Worm (Caenorhabditis elegans): ENCODE measurements around the gene C18D4.4.

C18D4.4 gene

ce11 chrV:17531410-17531809 is at the start of gene C18D4.4:
Gene C18D4.4 (minus strand): TSS chrV:17531510.
- TF ChIP-seq B0310.2 (tag; optimal IDR thresholded peaks at IDR 0.05) = no peak
- TF ChIP-seq sea-1 (GFP tag; conservative IDR thresholded peaks at IDR 0.05) = no peak
- no peak for TF ChIP-seq hnd-1 (tag; optimal IDR thresholded peaks at IDR 0.05)
- TF ChIP-seq aly-1 (tag; optimal IDR thresholded peaks at IDR 0.05) = no peak
- no peak for TF ChIP-seq tra-4 (tag; optimal IDR thresholded peaks at IDR 0.05)
- TF ChIP-seq hmbx-1 (tag; optimal IDR thresholded peaks at IDR 0.05) = no peak
- no peak for TF ChIP-seq scrt-1 (GFP tag; IDR thresholded peaks at IDR 0.05)
- TF ChIP-seq ceh-13 (GFP tag; optimal IDR thresholded peaks at IDR 0.05) = no peak
- TF ChIP-seq F13C5.2 (tag; optimal IDR thresholded peaks at IDR 0.05) = no peak
- TF ChIP-seq ama-1 (optimal IDR thresholded peaks at IDR 0.05) = no peak
- no peak for TF ChIP-seq tbx-11 (GFP tag; IDR thresholded peaks at IDR 0.05)
- TF ChIP-seq tbx-37 (GFP tag; conservative IDR thresholded peaks at IDR 0.05) = no peak
- no peak for TF ChIP-seq ets-7 (tag; optimal IDR thresholded peaks at IDR 0.05)
- TF ChIP-seq flt-1 (GFP tag; IDR thresholded peaks at IDR 0.05) = no peak
- no peak for TF ChIP-seq hmg-4 (GFP tag; optimal IDR thresholded peaks at IDR 0.05)
- no peak for TF ChIP-seq ceh-36 (tag; optimal IDR thresholded peaks at IDR 0.05)
- TF ChIP-seq pes-1 (GFP tag; IDR thresholded peaks at IDR 0.05) = no peak

ce11 chrV:17580017-17580416 is 48.7 kb upstream of the C18D4.4 start:
- TF ChIP-seq pes-1 (GFP tag; IDR thresholded peaks at IDR 0.05) (no peak), B0310.2 (tag; optimal IDR thresholded peaks at IDR 0.05) (no peak), sea-1 (GFP tag; conservative IDR thresholded peaks at IDR 0.05) (no peak), hnd-1 (tag; optimal IDR thresholded peaks at IDR 0.05) (no peak), F13C5.2 (tag; optimal IDR thresholded peaks at IDR 0.05) (no peak), hmbx-1 (tag; optimal IDR thresholded peaks at IDR 0.05) (no peak), ama-1 (optimal IDR thresholded peaks at IDR 0.05) (no peak), tbx-37 (GFP tag; conservative IDR thresholded peaks at IDR 0.05) (no peak)

ce11 chrV:17566850-17567249 is 35.5 kb upstream of the C18D4.4 start, which contains the start of gene C38D9.2:
Gene C38D9.2 (plus strand): TSS chrV:17567150.
- no peak for TF ChIP-seq ceh-36 (tag; optimal IDR thresholded peaks at IDR 0.05)

ce11 chrV:17565903-17566302 is 34.6 kb upstream of the C18D4.4 start, which contains the start of gene fbxa-171:
Gene fbxa-171 (minus strand): TSS chrV:17566003.
- no peak for TF ChIP-seq ets-7 (tag; optimal IDR thresholded peaks at IDR 0.05)
- no peak for TF ChIP-seq tra-4 (tag; optimal IDR thresholded peaks at IDR 0.05)
- TF ChIP-seq aly-1 (tag; optimal IDR thresholded peaks at IDR 0.05) = no peak
- no peak for TF ChIP-seq ama-1 (optimal IDR thresholded peaks at IDR 0.05)
- no peak for TF ChIP-seq B0310.2 (tag; optimal IDR thresholded peaks at IDR 0.05)
- TF ChIP-seq hmbx-1 (tag; optimal IDR thresholded peaks at IDR 0.05) = no peak
- TF ChIP-seq scrt-1 (GFP tag; IDR thresholded peaks at IDR 0.05) = no peak
- no peak for TF ChIP-seq hmg-4 (GFP tag; optimal IDR thresholded peaks at IDR 0.05)
- no peak for TF ChIP-seq flt-1 (GFP tag; IDR thresholded peaks at IDR 0.05)
- TF ChIP-seq ceh-13 (GFP tag; optimal IDR thresholded peaks at IDR 0.05) = no peak
- TF ChIP-seq hnd-1 (tag; optimal IDR thresholded peaks at IDR 0.05) = no peak

- TF ChIP-seq hmg-4 (GFP tag; optimal IDR thresholded peaks at IDR 0.05) = no peak
- no peak for TF ChIP-seq scrt-1 (GFP tag; IDR thresholded peaks at IDR 0.05)
- TF ChIP-seq ama-1 (optimal IDR thresholded peaks at IDR 0.05) = no peak
- no peak for TF ChIP-seq tra-4 (tag; optimal IDR thresholded peaks at IDR 0.05)
- no peak for TF ChIP-seq tbx-11 (GFP tag; IDR thresholded peaks at IDR 0.05)
- no peak for TF ChIP-seq aly-1 (tag; optimal IDR thresholded peaks at IDR 0.05)
- TF ChIP-seq F13C5.2 (tag; optimal IDR thresholded peaks at IDR 0.05) = no peak
- TF ChIP-seq pes-1 (GFP tag; IDR thresholded peaks at IDR 0.05) = no peak
Observed at ce11 chrV:17558946-17559345, 27.6 kb upstream of the C18D4.4 start, which contains the start of gene fbxa-172. Gene fbxa-172 (plus strand): TSS chrV:17559246.

- TF ChIP-seq scrt-1 (GFP tag; IDR thresholded peaks at IDR 0.05) = no peak
- no peak for TF ChIP-seq ets-7 (tag; optimal IDR thresholded peaks at IDR 0.05)
- no peak for TF ChIP-seq tra-4 (tag; optimal IDR thresholded peaks at IDR 0.05)
- no peak for TF ChIP-seq tbx-11 (GFP tag; IDR thresholded peaks at IDR 0.05)
- TF ChIP-seq hnd-1 (tag; optimal IDR thresholded peaks at IDR 0.05) = no peak
- TF ChIP-seq ama-1 (optimal IDR thresholded peaks at IDR 0.05) = no peak
- TF ChIP-seq B0310.2 (tag; optimal IDR thresholded peaks at IDR 0.05) = no peak
- TF ChIP-seq flt-1 (GFP tag; IDR thresholded peaks at IDR 0.05) = no peak
- TF ChIP-seq ceh-36 (tag; optimal IDR thresholded peaks at IDR 0.05) = no peak
- TF ChIP-seq aly-1 (tag; optimal IDR thresholded peaks at IDR 0.05) = no peak
- no peak for TF ChIP-seq hmg-4 (GFP tag; optimal IDR thresholded peaks at IDR 0.05)
- TF ChIP-seq hmbx-1 (tag; optimal IDR thresholded peaks at IDR 0.05) = no peak
Observed at ce11 chrV:17558377-17558776, 27.1 kb upstream of the C18D4.4 start, which contains the start of gene fbxa-174. Gene fbxa-174 (minus strand): TSS chrV:17558477.

ce11 chrV:17552759-17553158 is 21.4 kb upstream of the C18D4.4 start, which contains the start of gene C38D9.8:
Gene C38D9.8 (minus strand): TSS chrV:17552859.
- TF ChIP-seq ama-1 (optimal IDR thresholded peaks at IDR 0.05) (no peak), flt-1 (GFP tag; IDR thresholded peaks at IDR 0.05) (no peak), ceh-13 (GFP tag; optimal IDR thresholded peaks at IDR 0.05) (no peak), tra-4 (tag; optimal IDR thresholded peaks at IDR 0.05) (no peak), B0310.2 (tag; optimal IDR thresholded peaks at IDR 0.05) (no peak), pes-1 (GFP tag; IDR thresholded peaks at IDR 0.05) (no peak), sea-1 (GFP tag; conservative IDR thresholded peaks at IDR 0.05) (no peak), F13C5.2 (tag; optimal IDR thresholded peaks at IDR 0.05) (no peak), hmg-4 (GFP tag; optimal IDR thresholded peaks at IDR 0.05) (no peak), tbx-37 (GFP tag; conservative IDR thresholded peaks at IDR 0.05) (no peak), tbx-11 (GFP tag; IDR thresholded peaks at IDR 0.05) (no peak), aly-1 (tag; optimal IDR thresholded peaks at IDR 0.05) (no peak), hmbx-1 (tag; optimal IDR thresholded peaks at IDR 0.05) (no peak), hnd-1 (tag; optimal IDR thresholded peaks at IDR 0.05) (no peak), ceh-36 (tag; optimal IDR thresholded peaks at IDR 0.05) (no peak), scrt-1 (GFP tag; IDR thresholded peaks at IDR 0.05) (no peak), ets-7 (tag; optimal IDR thresholded peaks at IDR 0.05) (no peak)

- no peak for TF ChIP-seq F13C5.2 (tag; optimal IDR thresholded peaks at IDR 0.05)
- no peak for TF ChIP-seq flt-1 (GFP tag; IDR thresholded peaks at IDR 0.05)
- TF ChIP-seq scrt-1 (GFP tag; IDR thresholded peaks at IDR 0.05) = no peak
- no peak for TF ChIP-seq aly-1 (tag; optimal IDR thresholded peaks at IDR 0.05)
- no peak for TF ChIP-seq pes-1 (GFP tag; IDR thresholded peaks at IDR 0.05)
- no peak for TF ChIP-seq ama-1 (optimal IDR thresholded peaks at IDR 0.05)
- no peak for TF ChIP-seq ceh-13 (GFP tag; optimal IDR thresholded peaks at IDR 0.05)
- no peak for TF ChIP-seq hnd-1 (tag; optimal IDR thresholded peaks at IDR 0.05)
- TF ChIP-seq sea-1 (GFP tag; conservative IDR thresholded peaks at IDR 0.05) = no peak
- no peak for TF ChIP-seq hmbx-1 (tag; optimal IDR thresholded peaks at IDR 0.05)
- no peak for TF ChIP-seq B0310.2 (tag; optimal IDR thresholded peaks at IDR 0.05)
- no peak for TF ChIP-seq tbx-11 (GFP tag; IDR thresholded peaks at IDR 0.05)
- no peak for TF ChIP-seq ets-7 (tag; optimal IDR thresholded peaks at IDR 0.05)
- no peak for TF ChIP-seq tbx-37 (GFP tag; conservative IDR thresholded peaks at IDR 0.05)
- no peak for TF ChIP-seq hmg-4 (GFP tag; optimal IDR thresholded peaks at IDR 0.05)
- TF ChIP-seq tra-4 (tag; optimal IDR thresholded peaks at IDR 0.05) = no peak
Observed at ce11 chrV:17551396-17551795, 20.1 kb upstream of the C18D4.4 start.

All from whole organism, early embryonic.